Fruit fly (Drosophila melanogaster) whole organism, embryonic: Measurements from ENCODE around the gene Srp9.
A peak's percentile ranks its signal among the peaks of the same experiment; 100 is the strongest.

Experiments used
- CG12659 ChIP-seq: fragments of 200-800 bp; sonication (Bioruptor generic); optimal IDR thresholded peaks from 3 replicates; lab custom pipeline; 2017; ENCODE audit warnings: mild to moderate bottlenecking, missing biosample characterization, missing genetic modification reagents, missing genetic modification characterization
- CG15696 ChIP-seq: fragments of 200-800 bp; sonication (Bioruptor generic); optimal IDR thresholded peaks from 2 replicates; lab custom pipeline; 2019; ENCODE audit warnings: missing biosample characterization, mild to moderate bottlenecking, missing genetic modification characterization, moderate library complexity
- CG1603 ChIP-seq: fragments of 200-800 bp; sonication (Bioruptor generic); optimal IDR thresholded peaks from 2 replicates; lab custom pipeline; 2019; ENCODE audit warnings: missing biosample characterization, mild to moderate bottlenecking, missing genetic modification characterization, moderate library complexity
- CG17359 ChIP-seq: fragments of 200-800 bp; sonication (Bioruptor generic); optimal IDR thresholded peaks from 3 replicates; lab custom pipeline; 2018; ENCODE audit warnings: missing biosample characterization, mild to moderate bottlenecking, missing genetic modification characterization, moderate library complexity
- CG17612 ChIP-seq: fragments of 200-800 bp; sonication (Bioruptor generic); IDR thresholded peaks from 2 replicates; pipeline ENCODE4 v1.3.6; 2022; ENCODE audit warnings: missing biosample characterization, missing genetic modification characterization
- CG2116 ChIP-seq: fragments of 200-800 bp; sonication (Bioruptor generic); optimal IDR thresholded peaks from 3 replicates; lab custom pipeline; 2018; ENCODE audit warnings: missing biosample characterization, mild to moderate bottlenecking, missing genetic modification characterization
- CG30020 ChIP-seq: fragments of 200-800 bp; optimal IDR thresholded peaks from 2 replicates; lab custom pipeline; 2019; ENCODE audit warnings: missing biosample characterization, mild to moderate bottlenecking, missing genetic modification characterization, moderate library complexity
- CG4730 ChIP-seq: fragments of 200-800 bp; sonication (Bioruptor generic); IDR thresholded peaks from 2 replicates; pipeline ENCODE4 v1.3.6; 2022; ENCODE audit warnings: missing biosample characterization, missing genetic modification characterization
- CG6654 ChIP-seq: fragments of 200-800 bp; sonication (Bioruptor generic); optimal IDR thresholded peaks from 2 replicates; lab custom pipeline; 2017; ENCODE audit warnings: missing biosample characterization, mild to moderate bottlenecking, missing genetic modification characterization
- CG6854 ChIP-seq: fragments of 200-800 bp; sonication (Bioruptor generic); optimal IDR thresholded peaks from 3 replicates; lab custom pipeline; 2017; ENCODE audit warnings: missing biosample characterization, mild to moderate bottlenecking, missing genetic modification characterization
- CG9215 ChIP-seq: fragments of 200-800 bp; sonication (Bioruptor generic); IDR thresholded peaks from 2 replicates; pipeline ENCODE4 v1.3.6; 2022; ENCODE audit warnings: missing biosample characterization, missing genetic modification characterization
- CG9727 ChIP-seq: fragments of 200-800 bp; sonication (Bioruptor generic); optimal IDR thresholded peaks from 3 replicates; lab custom pipeline; 2017; ENCODE audit warnings: missing biosample characterization, mild to moderate bottlenecking, missing genetic modification characterization
- CG9817 ChIP-seq: fragments of 200-800 bp; sonication (Bioruptor generic); optimal IDR thresholded peaks from 2 replicates; lab custom pipeline; 2018; ENCODE audit warnings: missing biosample characterization, mild to moderate bottlenecking, missing genetic modification characterization, moderate library complexity
- CG9932 ChIP-seq: fragments of 200-800 bp; sonication (Bioruptor generic); IDR thresholded peaks from 2 replicates; pipeline ENCODE4 v1.3.6; 2022; ENCODE audit warnings: missing biosample characterization, missing genetic modification characterization
- Camta ChIP-seq: fragments of 200-800 bp; sonication (Bioruptor generic); optimal IDR thresholded peaks from 2 replicates; lab custom pipeline; 2016; ENCODE audit warnings: missing biosample characterization, missing genetic modification characterization
- Dll ChIP-seq: fragments of 200-800 bp; sonication (Bioruptor generic); IDR thresholded peaks from 4 replicates; pipeline ENCODE4 v1.3.6; 2022; ENCODE audit warnings: missing biosample characterization, missing genetic modification characterization; ENCODE audit not compliant: partially characterized antibody
- Fer1 ChIP-seq: fragments of 200-800 bp; sonication (Bioruptor generic); optimal IDR thresholded peaks from 2 replicates; lab custom pipeline; 2017; ENCODE audit warnings: missing biosample characterization, mild to moderate bottlenecking, missing genetic modification characterization
- Hand ChIP-seq: fragments of 200-800 bp; sonication (Bioruptor generic); optimal IDR thresholded peaks from 2 replicates; lab custom pipeline; 2017; ENCODE audit warnings: mild to moderate bottlenecking, missing biosample characterization, missing genetic modification reagents, missing genetic modification characterization
- HmgZ ChIP-seq: fragments of 200-800 bp; sonication (Bioruptor generic); optimal IDR thresholded peaks from 2 replicates; lab custom pipeline; 2018; ENCODE audit warnings: missing biosample characterization, mild to moderate bottlenecking, missing genetic modification characterization
- Hr51 ChIP-seq, 2 experiments: fragments of 200-800 bp; sonication (Bioruptor generic); optimal IDR thresholded peaks; 2 replicates in 1 of 2; 3 replicates in 1 of 2; lab custom pipeline; 2016 to 2018; ENCODE audit warnings: missing biosample characterization in 2 of 2, missing genetic modification characterization in 2 of 2, mild to moderate bottlenecking in 1 of 2, moderate library complexity in 1 of 2
- Hr78 ChIP-seq, 2 experiments: fragments of 200-800 bp in 1 of 2; fragments of >200 bp in 1 of 2; sonication (Bioruptor generic) in 1 of 2; optimal IDR thresholded peaks; 2 replicates each; lab custom pipeline; 2017 to 2019; ENCODE audit warnings: missing biosample characterization in 2 of 2, missing genetic modification characterization in 2 of 2, mild to moderate bottlenecking in 1 of 2, moderate library complexity in 1 of 2
- Jarid2 ChIP-seq: fragments of 200-800 bp; sonication (Bioruptor generic); optimal IDR thresholded peaks from 3 replicates; lab custom pipeline; 2017; ENCODE audit warnings: mild to moderate bottlenecking, missing biosample characterization, missing genetic modification reagents, missing genetic modification characterization
- MESR4 ChIP-seq: fragments of 200-800 bp; sonication (Bioruptor generic); optimal IDR thresholded peaks from 2 replicates; lab custom pipeline; 2018; ENCODE audit warnings: missing biosample characterization, mild to moderate bottlenecking, missing genetic modification characterization, moderate library complexity
- Mad ChIP-seq: fragments of 200-800 bp; sonication (Bioruptor generic); optimal IDR thresholded peaks from 2 replicates; lab custom pipeline; 2016; ENCODE audit warnings: missing biosample characterization, missing genetic modification characterization
- Nf-YB ChIP-seq: fragments of 200-800 bp; sonication (Bioruptor generic); optimal IDR thresholded peaks from 3 replicates; lab custom pipeline; 2019; ENCODE audit warnings: missing biosample characterization, mild to moderate bottlenecking, missing genetic modification characterization, moderate library complexity
- Pdp1 ChIP-seq, 2 experiments: fragments of 200-800 bp; sonication (Bioruptor generic); optimal IDR thresholded peaks; 3 replicates each; lab custom pipeline; 2016; ENCODE audit warnings: missing biosample characterization in 2 of 2, missing genetic modification characterization in 2 of 2, mild to moderate bottlenecking in 1 of 2, moderate library complexity in 1 of 2
- Sox102F ChIP-seq: fragments of 200-800 bp; sonication (Bioruptor generic); optimal IDR thresholded peaks from 2 replicates; lab custom pipeline; 2018; ENCODE audit warnings: missing biosample characterization, mild to moderate bottlenecking, missing genetic modification characterization, moderate library complexity
- al ChIP-seq: fragments of 200-800 bp; sonication (Bioruptor generic); IDR thresholded peaks from 2 replicates; pipeline ENCODE4 v1.3.6; 2022; ENCODE audit warnings: missing biosample characterization, missing genetic modification characterization
- bowl ChIP-seq: fragments of 200-800 bp; sonication (Bioruptor generic); IDR thresholded peaks from 2 replicates; pipeline ENCODE4 v1.3.6; 2022; ENCODE audit warnings: missing biosample characterization, missing genetic modification characterization
- bsh ChIP-seq, 2 experiments: fragments of 200-800 bp; sonication (Bioruptor generic); optimal IDR thresholded peaks; 2 replicates each; lab custom pipeline; 2017 to 2018; ENCODE audit warnings: mild to moderate bottlenecking in 2 of 2, missing biosample characterization in 2 of 2, missing genetic modification characterization in 2 of 2, moderate library complexity in 1 of 2
- chif ChIP-seq, 2 experiments: fragments of 200-800 bp; sonication (Bioruptor generic); optimal IDR thresholded peaks; 3 replicates each; lab custom pipeline; 2016; ENCODE audit warnings: missing biosample characterization in 2 of 2, missing genetic modification characterization in 2 of 2
- crp ChIP-seq, 2 experiments: fragments of 200-800 bp; sonication (Bioruptor generic); optimal IDR thresholded peaks; 2 replicates in 1 of 2; 3 replicates in 1 of 2; lab custom pipeline; 2017; ENCODE audit warnings: missing biosample characterization in 2 of 2, missing genetic modification characterization in 2 of 2, mild to moderate bottlenecking in 1 of 2, moderate library complexity in 1 of 2
- disco-r ChIP-seq: fragments of 200-800 bp; sonication (Bioruptor generic); optimal IDR thresholded peaks from 2 replicates; lab custom pipeline; 2016; ENCODE audit warnings: missing biosample characterization, missing genetic modification characterization
- dmrt11E ChIP-seq: fragments of 200-800 bp; sonication (Bioruptor generic); optimal IDR thresholded peaks from 3 replicates; lab custom pipeline; 2018; ENCODE audit warnings: missing biosample characterization, mild to moderate bottlenecking, missing genetic modification characterization, moderate library complexity
- ftz-f1 ChIP-seq: fragments of 200-800 bp; sonication (Bioruptor generic); optimal IDR thresholded peaks from 2 replicates; lab custom pipeline; 2016; ENCODE audit warnings: missing biosample characterization, missing genetic modification characterization
- lmd ChIP-seq: fragments of 200-800 bp; sonication (Bioruptor generic); IDR thresholded peaks from 2 replicates; pipeline ENCODE4 v1.3.6; 2022; ENCODE audit warnings: missing biosample characterization, missing genetic modification characterization
- peb ChIP-seq: fragments of 200-800 bp; sonication (Bioruptor generic); IDR thresholded peaks from 2 replicates; pipeline ENCODE4 v1.3.6; 2022; ENCODE audit warnings: missing biosample characterization, missing genetic modification characterization
- pfk ChIP-seq: fragments of 200-800 bp; sonication (Bioruptor generic); optimal IDR thresholded peaks from 2 replicates; lab custom pipeline; 2018; ENCODE audit warnings: missing biosample characterization, mild to moderate bottlenecking, missing genetic modification characterization, moderate library complexity
- phol ChIP-seq: fragments of 200-800 bp; sonication (Bioruptor generic); optimal IDR thresholded peaks from 3 replicates; lab custom pipeline; 2018; ENCODE audit warnings: missing biosample characterization, mild to moderate bottlenecking, missing genetic modification characterization, moderate library complexity
- pita ChIP-seq: fragments of 200-800 bp; sonication (Bioruptor generic); optimal IDR thresholded peaks from 2 replicates; lab custom pipeline; 2017; ENCODE audit warnings: missing biosample characterization, mild to moderate bottlenecking, missing genetic modification characterization
- rib ChIP-seq: fragments of 200-800 bp; sonication (Bioruptor generic); IDR thresholded peaks from 2 replicates; pipeline ENCODE4 v1.3.6; 2022; ENCODE audit warnings: missing biosample characterization, missing genetic modification characterization
- ro ChIP-seq: fragments of 200-800 bp; sonication (Bioruptor generic); IDR thresholded peaks from 2 replicates; pipeline ENCODE4 v1.3.6; 2022; ENCODE audit warnings: missing biosample characterization, missing genetic modification characterization
- scrt ChIP-seq: fragments of 200-800 bp; sonication (Bioruptor generic); optimal IDR thresholded peaks from 2 replicates; lab custom pipeline; 2018; ENCODE audit warnings: missing biosample characterization, mild to moderate bottlenecking, missing genetic modification characterization, moderate library complexity
- sima ChIP-seq: fragments of 200-800 bp; sonication (Bioruptor generic); optimal IDR thresholded peaks from 2 replicates; lab custom pipeline; 2016; ENCODE audit warnings: missing biosample characterization, missing genetic modification characterization
- sqz ChIP-seq: fragments of 200-800 bp; sonication (Bioruptor generic); optimal IDR thresholded peaks from 3 replicates; lab custom pipeline; 2018; ENCODE audit warnings: missing biosample characterization, mild to moderate bottlenecking, missing genetic modification characterization
- sr ChIP-seq: fragments of 200-800 bp; sonication (Bioruptor generic); IDR thresholded peaks from 3 replicates; pipeline ENCODE4 v1.3.6; 2022; ENCODE audit warnings: missing biosample characterization, missing genetic modification characterization
- tll ChIP-seq, 2 experiments: fragments of 200-800 bp in 1 of 2; fragments of >200 bp in 1 of 2; sonication (Bioruptor generic) in 1 of 2; optimal IDR thresholded peaks; 2 replicates each; lab custom pipeline; 2017 to 2019; ENCODE audit warnings: missing biosample characterization in 2 of 2, missing genetic modification characterization in 2 of 2, mild to moderate bottlenecking in 1 of 2, moderate library complexity in 1 of 2

Gene Srp9

dm6 chr3L:7903489-7904150, 32.6 kb upstream of the Srp9 start (continued):
- TF ChIP-seq Mad (GFP tag; lab: Kevin White, UChicago) (peak; percentile 2), HmgZ (tag; lab: Kevin White, UChicago) (peak; percentile 76), CG9727 (GFP tag; lab: Kevin White, UChicago) (peak; percentile 90), CG1603 (tag; lab: Kevin White, UChicago) (peak; percentile 71), disco-r (peak; percentile 49), Hand (peak; percentile 41), Dll (no peak), MESR4 (GFP tag; lab: Kevin White, UChicago) (peak; percentile 7), lmd (GFP tag; lab: Robert Waterston, UW) (peak; percentile 88), CG12659 (GFP tag; lab: Kevin White, UChicago) (peak; percentile 81), CG2116 (GFP tag; lab: Kevin White, UChicago) (peak; percentile 56), CG6654 (GFP tag; lab: Kevin White, UChicago) (peak; percentile 65), phol (tag; lab: Kevin White, UChicago) (peak; percentile 91), pita (GFP tag; lab: Kevin White, UChicago) (no peak), CG30020 (tag; lab: Kevin White, UChicago) (no peak), Camta (GFP tag; lab: Kevin White, UChicago) (peak; percentile 92), CG9932 (GFP tag; lab: Robert Waterston, UW) (peak; percentile 79), tll (GFP tag; optimal IDR thresholded peaks at IDR 0.05; lab: Kevin White, UChicago) (no peak), Nf-YB (GFP tag; lab: Kevin White, UChicago) (peak; percentile 71), ro (peak; percentile 65), Jarid2 (peak; percentile 48), Hr78 (GFP tag; optimal IDR thresholded peaks at IDR 0.05; lab: Kevin White, UChicago) (peak in 1 of 2 experiments; percentile 79), sqz (peak; percentile 77), CG9817 (tag; lab: Kevin White, UChicago) (peak; percentile 72), pfk (GFP tag; lab: Kevin White, UChicago) (peak; percentile 5), sr (GFP tag; lab: Robert Waterston, UW) (no peak), peb (GFP tag; lab: Robert Waterston, UW) (peak; percentile 64; the same call in 1 of the 2 replicates), CG6854 (GFP tag; lab: Kevin White, UChicago) (peak; percentile 48), scrt (peak; percentile 70), bsh (GFP tag; optimal IDR thresholded peaks at IDR 0.05; lab: Kevin White, UChicago) (peak; percentile 40 to 96), CG17612 (peak; percentile 49; the same call in 1 of the 2 replicates), dmrt11E (peak; percentile 90), crp (GFP tag; optimal IDR thresholded peaks at IDR 0.05; lab: Kevin White, UChicago) (peak in 1 of 2 experiments; percentile 31), Sox102F (GFP tag; lab: Kevin White, UChicago) (peak; percentile 95), CG4730 (peak; percentile 70), rib (no peak; the same call in 1 of the 2 replicates), CG9215 (peak; percentile 56; the same call in 1 of the 2 replicates), Hr51 (GFP tag; optimal IDR thresholded peaks at IDR 0.05; lab: Kevin White, UChicago) (peak in 1 of 2 experiments; percentile 54), bowl (peak; percentile 66), chif (GFP tag; optimal IDR thresholded peaks at IDR 0.05; lab: Kevin White, UChicago) (peak; percentile 87 to 89), sima (GFP tag; lab: Kevin White, UChicago) (peak; percentile 63), al (GFP tag; lab: Robert Waterston, UW) (peak; percentile 65), Pdp1 (GFP tag; optimal IDR thresholded peaks at IDR 0.05; lab: Kevin White, UChicago) (peak; percentile 77 to 83), CG17359 (tag; lab: Kevin White, UChicago) (peak; percentile 93), ftz-f1 (GFP tag; lab: Kevin White, UChicago) (no peak), CG15696 (tag; lab: Kevin White, UChicago) (peak; percentile 84), Fer1 (GFP tag; lab: Kevin White, UChicago) (peak; percentile 75)
